Worm (Caenorhabditis elegans) whole organism, young adult: ENCODE results near the gene F21H7.5.

Source experiments
- B0019.2 ChIP-seq: fragments of 200-800 bp; sonication (Bioruptor generic); conservative IDR thresholded peaks from 2 replicates; pipeline ENCODE4 v1.3.6; 2022; ENCODE audit warnings: missing genetic modification reagents, missing genetic modification characterization, missing compliant biosample characterization
- F33H1.4 ChIP-seq: fragments of 200-800 bp; sonication (Bioruptor generic); IDR thresholded peaks from 2 replicates; pipeline ENCODE4 v1.3.6; 2022; ENCODE audit warnings: missing genetic modification reagents, missing genetic modification characterization, missing compliant biosample characterization
- F39B2.1 ChIP-seq: fragments of 200-800 bp; sonication (Bioruptor generic); IDR thresholded peaks from 2 replicates; pipeline ENCODE4 v1.3.6; 2022; ENCODE audit warnings: missing genetic modification reagents, missing genetic modification characterization, missing compliant biosample characterization
- F57A8.1 ChIP-seq: fragments of 200-800 bp; sonication (Bioruptor generic); optimal IDR thresholded peaks from 2 replicates; lab custom pipeline; 2018; ENCODE audit warnings: mild to moderate bottlenecking, missing genetic modification characterization, moderate library complexity, missing compliant biosample characterization
- T07F8.4 ChIP-seq: sonication (generic microtip); optimal IDR thresholded peaks from 2 replicates; lab custom pipeline; 2016; ENCODE audit warnings: mild to moderate bottlenecking, missing genetic modification characterization, moderate library complexity, missing compliant biosample characterization
- T26A5.8 ChIP-seq: sonication (generic microtip); optimal IDR thresholded peaks from 2 replicates; lab custom pipeline; 2016; ENCODE audit warnings: missing genetic modification characterization, missing compliant biosample characterization
- Y53G8AR.9 ChIP-seq: fragments of 200-800 bp; sonication (Bioruptor generic); conservative IDR thresholded peaks from 2 replicates; pipeline ENCODE4 v1.3.6; 2022; ENCODE audit warnings: missing genetic modification reagents, missing genetic modification characterization, missing compliant biosample characterization
- aptf-2 ChIP-seq: fragments of 200-800 bp; sonication (Bioruptor generic); conservative IDR thresholded peaks from 2 replicates; pipeline ENCODE4 v1.3.6; 2022; ENCODE audit warnings: missing genetic modification reagents, missing genetic modification characterization, missing compliant biosample characterization
- aptf-3 ChIP-seq: fragments of 200-800 bp; sonication (Bioruptor generic); IDR thresholded peaks from 2 replicates; pipeline ENCODE4 v1.3.6; 2022; ENCODE audit warnings: missing genetic modification characterization, missing compliant biosample characterization
- athp-1 ChIP-seq: sonication (generic microtip); optimal IDR thresholded peaks from 2 replicates; lab custom pipeline; 2017; ENCODE audit warnings: mild to moderate bottlenecking, missing genetic modification characterization, missing compliant biosample characterization
- ccch-3 ChIP-seq: fragments of 200-800 bp; sonication (Bioruptor generic); optimal IDR thresholded peaks from 2 replicates; lab custom pipeline; 2018; ENCODE audit warnings: mild to moderate bottlenecking, missing genetic modification characterization, missing compliant biosample characterization
- cebp-1 ChIP-seq, 2 experiments: fragments of 200-800 bp in 1 of 2; sonication (Bioruptor generic) in 1 of 2; sonication (generic microtip) in 1 of 2; IDR thresholded peaks in 1 of 2; optimal IDR thresholded peaks in 1 of 2; 2 replicates each; pipeline versions ENCODE4 v1.3.6 to Lab custom; 2017 to 2022; ENCODE audit warnings: missing compliant biosample characterization in 2 of 2, missing genetic modification characterization in 2 of 2, mild to moderate bottlenecking in 1 of 2, missing genetic modification reagents in 1 of 2, moderate library complexity in 1 of 2
- ceh-40 ChIP-seq: fragments of 200-800 bp; sonication (Bioruptor generic); IDR thresholded peaks from 2 replicates; pipeline ENCODE4 v1.3.6; 2022; ENCODE audit warnings: missing genetic modification characterization, missing compliant biosample characterization
- ceh-91 ChIP-seq: fragments of 200-800 bp; sonication (Bioruptor generic); IDR thresholded peaks from 2 replicates; pipeline ENCODE4 v1.3.6; 2022; ENCODE audit warnings: missing genetic modification reagents, missing genetic modification characterization, missing compliant biosample characterization
- egl-18 ChIP-seq: fragments of 200-800 bp; sonication (Bioruptor generic); IDR thresholded peaks from 2 replicates; pipeline ENCODE4 v1.3.6; 2022; ENCODE audit warnings: missing genetic modification reagents, missing genetic modification characterization, missing compliant biosample characterization
- egl-44 ChIP-seq: fragments of 200-800 bp; sonication (Bioruptor generic); IDR thresholded peaks from 2 replicates; pipeline ENCODE4 v1.3.6; 2022; ENCODE audit warnings: missing genetic modification reagents, missing genetic modification characterization, missing compliant biosample characterization
- ekl-4 ChIP-seq: fragments of 200-800 bp; sonication (Bioruptor generic); IDR thresholded peaks from 2 replicates; pipeline ENCODE4 v1.3.6; 2022; ENCODE audit warnings: missing genetic modification reagents, missing genetic modification characterization, missing compliant biosample characterization
- hmg-1.2 ChIP-seq: fragments of 200-800 bp; sonication (Bioruptor generic); IDR thresholded peaks from 2 replicates; pipeline ENCODE4 v1.3.6; 2022; ENCODE audit warnings: missing genetic modification reagents, missing genetic modification characterization, missing compliant biosample characterization
- hmg-20 ChIP-seq: fragments of 200-800 bp; sonication (Bioruptor generic); IDR thresholded peaks from 2 replicates; pipeline ENCODE4 v1.3.6; 2022; ENCODE audit warnings: missing genetic modification reagents, missing genetic modification characterization, missing compliant biosample characterization
- lin-54 ChIP-seq: fragments of 200-800 bp; sonication (Bioruptor generic); optimal IDR thresholded peaks from 2 replicates; lab custom pipeline; 2018; ENCODE audit warnings: mild to moderate bottlenecking, missing genetic modification characterization, missing compliant biosample characterization
- lsy-27 ChIP-seq: sonication (generic microtip); optimal IDR thresholded peaks from 2 replicates; lab custom pipeline; 2017; ENCODE audit warnings: missing genetic modification characterization, mild to moderate bottlenecking, missing compliant biosample characterization, antibody characterized with exemption, missing genotype, borderline replicate concordance; ENCODE audit not compliant: insufficient read depth
- madf-6 ChIP-seq: fragments of 200-800 bp; sonication (Bioruptor generic); IDR thresholded peaks from 2 replicates; pipeline ENCODE4 v1.3.6; 2022; ENCODE audit warnings: missing genetic modification reagents, missing genetic modification characterization, missing compliant biosample characterization
- mcd-1 ChIP-seq: fragments of 200-800 bp; sonication (Bioruptor generic); IDR thresholded peaks from 2 replicates; pipeline ENCODE4 v1.3.6; 2022; ENCODE audit warnings: missing genetic modification reagents, missing genetic modification characterization, missing compliant biosample characterization
- mxl-1 ChIP-seq: sonication (generic microtip); optimal IDR thresholded peaks from 2 replicates; lab custom pipeline; 2016; ENCODE audit warnings: missing genetic modification characterization, missing compliant biosample characterization
- nfya-1 ChIP-seq: sonication (generic microtip); optimal IDR thresholded peaks from 2 replicates; lab custom pipeline; 2017; ENCODE audit warnings: antibody characterized with exemption, missing compliant biosample characterization, missing genetic modification characterization, borderline replicate concordance; ENCODE audit not compliant: insufficient read depth
- nhr-90 ChIP-seq: sonication (generic microtip); optimal IDR thresholded peaks from 2 replicates; lab custom pipeline; 2016; ENCODE audit warnings: missing genotype, mild to moderate bottlenecking, missing genetic modification characterization, missing compliant biosample characterization
- rpc-1 ChIP-seq, 2 experiments: fragments of 150-350 bp in 1 of 2; sonication (generic microtip) in 1 of 2; optimal IDR thresholded peaks; 2 replicates each; lab custom pipeline; 2014 to 2018; ENCODE audit warnings: missing biosample characterization in 1 of 2, missing genetic modification characterization in 1 of 2, missing genetic modification reagents in 1 of 2, missing genotype in 1 of 2
- snpc-1.1 ChIP-seq: sonication (generic microtip); optimal IDR thresholded peaks from 2 replicates; lab custom pipeline; 2017; ENCODE audit warnings: missing genetic modification characterization, mild to moderate bottlenecking, missing compliant biosample characterization, antibody characterized with exemption, moderate library complexity, missing genotype, missing genetic modification reagents; ENCODE audit not compliant: insufficient read depth
- snpc-3.4 ChIP-seq: sonication (generic microtip); optimal IDR thresholded peaks from 2 replicates; lab custom pipeline; 2017; ENCODE audit warnings: missing genetic modification characterization, mild to moderate bottlenecking, missing compliant biosample characterization, antibody characterized with exemption, moderate library complexity, missing genotype, missing genetic modification reagents
- tbp1 ChIP-seq: fragments of 200-800 bp; sonication (Bioruptor generic); optimal IDR thresholded peaks from 2 replicates; lab custom pipeline; 2018; ENCODE audit warnings: mild to moderate bottlenecking, missing genetic modification characterization, missing compliant biosample characterization
- tbx-9 ChIP-seq: sonication (generic microtip); optimal IDR thresholded peaks from 2 replicates; lab custom pipeline; 2016; ENCODE audit warnings: borderline replicate concordance, missing genetic modification characterization, inconsistent platforms, missing compliant biosample characterization
- tlf-1 ChIP-seq: fragments of 200-800 bp; sonication (Bioruptor generic); optimal IDR thresholded peaks from 2 replicates; lab custom pipeline; 2018; ENCODE audit warnings: mild to moderate bottlenecking, missing genetic modification characterization, missing compliant biosample characterization
- ztf-18 ChIP-seq: sonication (generic microtip); optimal IDR thresholded peaks from 2 replicates; lab custom pipeline; 2016; ENCODE audit warnings: missing genotype, mild to moderate bottlenecking, missing genetic modification characterization, missing compliant biosample characterization
- ztf-28 ChIP-seq: fragments of 200-800 bp; sonication (Bioruptor generic); IDR thresholded peaks from 2 replicates; pipeline ENCODE4 v1.3.6; 2022; ENCODE audit warnings: missing genetic modification reagents, missing genetic modification characterization, missing compliant biosample characterization
- ztf-3 ChIP-seq: fragments of 200-800 bp; sonication (Bioruptor generic); optimal IDR thresholded peaks from 2 replicates; lab custom pipeline; 2018; ENCODE audit warnings: mild to moderate bottlenecking, missing genetic modification characterization, missing compliant biosample characterization
- ztf-6 ChIP-seq: fragments of 200-800 bp; sonication (Bioruptor generic); IDR thresholded peaks from 2 replicates; pipeline ENCODE4 v1.3.6; 2022; ENCODE audit warnings: missing genetic modification reagents, missing genetic modification characterization, missing compliant biosample characterization

Gene F21H7.5

DNA sequence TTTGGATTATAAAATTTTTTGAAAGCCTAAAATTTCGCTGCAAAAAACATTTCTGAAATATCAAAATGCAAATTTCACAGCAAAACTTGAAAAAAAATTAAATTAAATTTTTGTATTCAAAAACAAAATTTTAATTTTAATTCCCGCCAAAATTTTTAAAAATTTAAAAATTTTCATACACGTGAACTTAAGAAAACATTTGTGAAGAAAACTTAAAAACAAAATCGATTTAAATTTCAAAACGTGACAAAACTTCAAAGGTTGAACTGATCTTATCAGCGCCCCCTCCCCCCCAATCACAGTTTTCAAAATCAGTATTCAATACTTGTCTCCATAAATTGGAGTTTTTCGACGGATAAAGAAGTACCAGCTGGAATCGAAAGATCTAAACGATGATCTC lies at the start of gene F21H7.5:
TSS of gene F21H7.5 (plus strand) at position 301 of the 400 bp plus-strand sequence.
- TF ChIP-seq rpc-1 (optimal IDR thresholded peaks at IDR 0.05; lab: Kevin White, UChicago) (no peak), rpc-1 (tag; optimal IDR thresholded peaks at IDR 0.05; lab: Kevin White, UChicago) (no peak), ztf-18 (tag; lab: Kevin White, UChicago) (no peak), lsy-27 (tag; lab: Kevin White, UChicago) (no peak), mcd-1 (GFP tag; lab: Robert Waterston, UW) (no peak), F39B2.1 (GFP tag; lab: Robert Waterston, UW) (no peak), T07F8.4 (tag; lab: Kevin White, UChicago) (no peak), hmg-1.2 (GFP tag; lab: Robert Waterston, UW) (no peak), tbx-9 (no peak), mxl-1 (tag; lab: Kevin White, UChicago) (no peak), tlf-1 (GFP tag; lab: Kevin White, UChicago) (no peak), F33H1.4 (no peak)

DNA sequence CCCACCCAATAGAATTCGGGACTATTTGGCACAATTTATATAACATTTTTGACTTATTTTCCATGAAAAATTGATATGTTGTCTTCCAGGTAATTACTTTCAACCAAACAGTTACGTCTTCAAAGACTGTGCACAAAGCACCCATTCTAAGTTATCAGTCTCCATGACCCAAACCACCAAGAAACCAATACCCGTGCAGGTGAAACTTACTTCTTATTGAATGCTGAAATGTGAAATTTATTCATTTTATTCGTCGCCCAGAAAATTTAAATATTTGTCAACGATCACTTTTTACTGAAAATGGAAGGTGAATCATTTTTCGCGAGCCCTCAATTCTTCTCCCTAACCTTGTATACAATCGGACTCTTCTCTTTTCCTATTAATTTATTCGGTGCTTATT lies 46.8 kb upstream of the F21H7.5 start, which contains the start of gene srh-281:
TSS of gene srh-281 (plus strand) at position 301 of the 400 bp plus-strand sequence.
- TF ChIP-seq snpc-3.4: no peak
- TF ChIP-seq ccch-3 (GFP tag; lab: Kevin White, UChicago): no peak
- no peak for TF ChIP-seq nfya-1 (tag; lab: Kevin White, UChicago)
- TF ChIP-seq aptf-2 (GFP tag; lab: Robert Waterston, UW): no peak
- TF ChIP-seq ztf-18 (tag; lab: Kevin White, UChicago): no peak

DNA sequence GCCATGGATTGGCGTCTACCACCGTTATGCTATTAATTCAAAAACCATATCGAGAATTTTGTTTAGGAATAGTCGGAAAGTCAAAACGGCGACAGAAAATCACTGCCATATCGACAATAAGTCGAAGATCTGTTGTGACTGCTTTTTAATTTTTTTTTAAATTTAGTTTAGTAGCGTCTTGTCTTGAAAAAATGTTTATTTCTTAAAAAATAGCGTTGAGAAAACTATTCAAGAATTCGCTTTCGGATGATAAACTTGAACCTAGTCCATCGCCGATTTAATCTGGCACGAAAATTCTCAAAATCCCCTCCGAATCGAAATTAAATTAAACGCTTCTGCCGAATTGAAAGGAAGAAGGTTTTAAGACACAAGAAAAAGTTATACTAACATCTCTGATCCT lies 45.2 kb upstream of the F21H7.5 start, which contains the start of gene srh-279:
TSS of gene srh-279 (plus strand) at position 301 of the 400 bp plus-strand sequence.
- no peak for TF ChIP-seq mxl-1 (tag; lab: Kevin White, UChicago)
- TF ChIP-seq tbp1 (GFP tag; lab: Kevin White, UChicago): no peak
- no peak for TF ChIP-seq cebp-1 (GFP tag; IDR thresholded peaks at IDR 0.05; lab: Robert Waterston, UW)
- no peak for TF ChIP-seq cebp-1 (tag; optimal IDR thresholded peaks at IDR 0.05; lab: Kevin White, UChicago)
- no peak for TF ChIP-seq ztf-28 (GFP tag; lab: Robert Waterston, UW)
- TF ChIP-seq lin-54 (GFP tag; lab: Kevin White, UChicago): no peak
- TF ChIP-seq ztf-18 (tag; lab: Kevin White, UChicago): no peak
- no peak for TF ChIP-seq F39B2.1 (GFP tag; lab: Robert Waterston, UW)
- TF ChIP-seq F57A8.1 (GFP tag; lab: Kevin White, UChicago): no peak
- no peak for TF ChIP-seq egl-18
- TF ChIP-seq madf-6: no peak
- TF ChIP-seq egl-44 (GFP tag; lab: Robert Waterston, UW): no peak
- TF ChIP-seq snpc-1.1 (tag; lab: Kevin White, UChicago): no peak
- no peak for TF ChIP-seq ztf-3 (GFP tag; lab: Kevin White, UChicago)
- no peak for TF ChIP-seq ceh-40 (GFP tag; lab: Robert Waterston, UW)
- no peak for TF ChIP-seq T26A5.8 (tag; lab: Kevin White, UChicago)
- no peak for TF ChIP-seq aptf-3 (GFP tag; lab: Robert Waterston, UW)
- no peak for TF ChIP-seq mcd-1 (GFP tag; lab: Robert Waterston, UW)
- TF ChIP-seq ceh-91: no peak
- TF ChIP-seq nfya-1 (tag; lab: Kevin White, UChicago): no peak
- TF ChIP-seq ztf-6 (GFP tag; lab: Robert Waterston, UW): no peak

DNA sequence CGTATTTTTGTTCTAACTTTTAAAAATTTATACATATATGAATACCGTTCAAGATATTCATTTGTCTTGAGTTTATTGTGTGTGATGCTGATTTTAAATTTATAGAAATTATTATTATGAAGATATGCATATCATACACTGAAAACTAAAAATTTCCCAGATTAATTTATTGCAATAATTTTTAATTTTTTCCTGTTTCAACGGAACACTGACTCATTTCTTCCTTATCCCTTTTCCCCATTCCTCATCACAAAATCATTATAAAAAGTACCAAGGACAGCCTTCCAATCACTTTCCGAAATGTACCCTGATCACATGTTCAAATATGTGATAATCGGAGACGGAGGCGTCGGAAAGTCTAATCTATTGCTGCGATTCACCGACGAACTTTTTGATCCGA lies 42.7 kb upstream of the F21H7.5 start, which contains the start of gene rabr-4:
TSS of gene rabr-4 (plus strand) at position 301 of the 400 bp plus-strand sequence.
- TF ChIP-seq hmg-20: no peak
- no peak for TF ChIP-seq F39B2.1 (GFP tag; lab: Robert Waterston, UW)
- TF ChIP-seq athp-1 (tag; lab: Kevin White, UChicago): no peak
- TF ChIP-seq B0019.2 (GFP tag; lab: Robert Waterston, UW): no peak
- no peak for TF ChIP-seq Y53G8AR.9
- TF ChIP-seq nhr-90: no peak
- TF ChIP-seq ekl-4 (GFP tag; lab: Robert Waterston, UW): no peak
- no peak for TF ChIP-seq rpc-1 (optimal IDR thresholded peaks at IDR 0.05; lab: Kevin White, UChicago)
- TF ChIP-seq rpc-1 (tag; optimal IDR thresholded peaks at IDR 0.05; lab: Kevin White, UChicago): no peak
